Worm (Caenorhabditis elegans) whole organism, L1 larva: ENCODE measurements around the gene B0432.10.

ENCODE experiments used
- C04F5.9 ChIP-seq: sonication (generic microtip); optimal IDR thresholded peaks from 2 replicates; lab custom pipeline; 2016; ENCODE audit warnings: missing genetic modification characterization, missing compliant biosample characterization
- C16A3.4 ChIP-seq: fragments of 150-350 bp; optimal IDR thresholded peaks from 2 replicates; lab custom pipeline; 2014; ENCODE audit warnings: missing biosample characterization, missing genetic modification characterization
- C34B4.2 ChIP-seq: sonication (generic microtip); optimal IDR thresholded peaks from 2 replicates; lab custom pipeline; 2017; ENCODE audit warnings: mild to moderate bottlenecking, missing genetic modification characterization, missing compliant biosample characterization
- Y116A8C.19 ChIP-seq: sonication (generic microtip); optimal IDR thresholded peaks from 2 replicates; lab custom pipeline; 2016; ENCODE audit warnings: missing compliant biosample characterization, missing genetic modification characterization, borderline replicate concordance
- aha-1 ChIP-seq: fragments of 150-350 bp; optimal IDR thresholded peaks from 2 replicates; lab custom pipeline; 2014; ENCODE audit warnings: missing biosample characterization, missing genetic modification characterization
- aly-2 ChIP-seq: fragments of 150-350 bp; optimal IDR thresholded peaks from 2 replicates; lab custom pipeline; 2014; ENCODE audit warnings: missing biosample characterization, missing genetic modification characterization
- ceh-63 ChIP-seq: fragments of 200-800 bp; sonication (Bioruptor generic); optimal IDR thresholded peaks from 2 replicates; lab custom pipeline; 2018; ENCODE audit warnings: mild to moderate bottlenecking, missing genetic modification characterization, missing compliant biosample characterization
- ceh-8 ChIP-seq: fragments of 200-800 bp; sonication (Bioruptor generic); optimal IDR thresholded peaks from 2 replicates; lab custom pipeline; 2018; ENCODE audit warnings: mild to moderate bottlenecking, missing genetic modification characterization, moderate library complexity, missing compliant biosample characterization
- ceh-82 ChIP-seq, 3 experiments: fragments of 150-350 bp in 1 of 3; sonication (generic microtip) in 2 of 3; optimal IDR thresholded peaks; 2 replicates each; lab custom pipeline; 2014 to 2017; ENCODE audit warnings: missing biosample characterization in 3 of 3, missing genetic modification characterization in 3 of 3
- ces-1 ChIP-seq: fragments of 150-350 bp; optimal IDR thresholded peaks from 2 replicates; lab custom pipeline; 2014; ENCODE audit warnings: missing biosample characterization, missing genetic modification reagents, missing genetic modification characterization
- dsc-1 ChIP-seq: sonication (generic microtip); optimal IDR thresholded peaks from 2 replicates; lab custom pipeline; 2016; ENCODE audit warnings: mild to moderate bottlenecking, missing genetic modification characterization, missing compliant biosample characterization
- efl-1 ChIP-seq, 4 experiments: fragments of 150-350 bp; optimal IDR thresholded peaks in 3 of 4; peaks in 1 of 4; 1 replicate in 1 of 4; 2 replicates in 3 of 4; lab custom pipeline; 2014; ENCODE audit warnings: missing biosample characterization in 2 of 4, missing genetic modification characterization in 2 of 4, missing genetic modification reagents in 2 of 4
- efl-3 ChIP-seq: fragments of 200-800 bp; sonication (Bioruptor generic); optimal IDR thresholded peaks from 2 replicates; lab custom pipeline; 2018; ENCODE audit warnings: mild to moderate bottlenecking, missing genetic modification characterization, missing compliant biosample characterization
- egl-27 ChIP-seq, 2 experiments: fragments of 150-350 bp in 1 of 2; sonication (generic microtip); optimal IDR thresholded peaks; 3 replicates each; lab custom pipeline; 2017 to 2018; ENCODE audit warnings: missing biosample characterization in 2 of 2, missing genetic modification characterization in 2 of 2, missing genetic modification reagents in 2 of 2
- elt-2 ChIP-seq: sonication (generic microtip); optimal IDR thresholded peaks from 2 replicates; lab custom pipeline; 2016; ENCODE audit warnings: missing genetic modification characterization, mild to moderate bottlenecking, inconsistent platforms, missing compliant biosample characterization, missing genetic modification reagents
- elt-3 ChIP-seq, 6 experiments: fragments of 150-350 bp in 1 of 6; sonication (generic microtip); optimal IDR thresholded peaks; 2 replicates each; lab custom pipeline; 2017 to 2018; ENCODE audit warnings: missing biosample characterization in 6 of 6, missing genetic modification characterization in 6 of 6, inconsistent platforms in 1 of 6
- ets-5 ChIP-seq: fragments of 200-800 bp; sonication (Bioruptor generic); IDR thresholded peaks from 2 replicates; pipeline ENCODE4 v1.3.6; 2022; ENCODE audit warnings: missing genetic modification characterization, missing compliant biosample characterization
- fos-1 ChIP-seq: fragments of 150-350 bp; optimal IDR thresholded peaks from 2 replicates; lab custom pipeline; 2014; ENCODE audit warnings: missing biosample characterization, missing genetic modification characterization
- hpl-2 ChIP-seq: fragments of 150-350 bp; optimal IDR thresholded peaks from 2 replicates; lab custom pipeline; 2014; ENCODE audit warnings: missing biosample characterization, missing genetic modification reagents, missing genetic modification characterization
- irx-1 ChIP-seq: sonication (generic microtip); optimal IDR thresholded peaks from 2 replicates; lab custom pipeline; 2016; ENCODE audit warnings: missing genetic modification characterization, missing compliant biosample characterization
- jun-1 ChIP-seq: fragments of 150-350 bp; optimal IDR thresholded peaks from 2 replicates; lab custom pipeline; 2014; ENCODE audit warnings: missing biosample characterization, missing genetic modification reagents, missing genetic modification characterization
- lin-13 ChIP-seq: fragments of 150-350 bp; optimal IDR thresholded peaks from 2 replicates; lab custom pipeline; 2014; ENCODE audit warnings: missing biosample characterization, missing genetic modification reagents, missing genetic modification characterization
- lin-35 ChIP-seq, 2 experiments: fragments of 150-350 bp; optimal IDR thresholded peaks; 2 replicates each; lab custom pipeline; 2014; ENCODE audit warnings: missing biosample characterization in 2 of 2, missing genetic modification characterization in 2 of 2, missing genetic modification reagents in 2 of 2
- lsy-2 ChIP-seq, 2 experiments: fragments of 150-350 bp; optimal IDR thresholded peaks; 2 replicates each; lab custom pipeline; 2014; ENCODE audit warnings: missing biosample characterization in 2 of 2, missing genetic modification characterization in 2 of 2
- mab-9 ChIP-seq: fragments of 200-800 bp; sonication (Bioruptor generic); IDR thresholded peaks from 2 replicates; pipeline ENCODE4 v1.3.6; 2022; ENCODE audit warnings: missing genetic modification reagents, missing genetic modification characterization, missing compliant biosample characterization
- mdl-1 ChIP-seq, 2 experiments: fragments of 150-350 bp; optimal IDR thresholded peaks; 2 replicates each; lab custom pipeline; 2014 to 2017; ENCODE audit warnings: missing biosample characterization in 2 of 2, missing genetic modification characterization in 2 of 2, inconsistent platforms in 1 of 2
- nhr-28 ChIP-seq: fragments of 150-350 bp; optimal IDR thresholded peaks from 2 replicates; lab custom pipeline; 2014; ENCODE audit warnings: missing biosample characterization, missing genetic modification characterization
- nhr-47 ChIP-seq: sonication (generic microtip); optimal IDR thresholded peaks from 2 replicates; lab custom pipeline; 2016; ENCODE audit warnings: mild to moderate bottlenecking, missing genetic modification characterization, moderate library complexity, missing compliant biosample characterization
- nhr-71 ChIP-seq: sonication (generic microtip); optimal IDR thresholded peaks from 2 replicates; lab custom pipeline; 2016; ENCODE audit warnings: mild to moderate bottlenecking, missing genetic modification characterization, moderate library complexity, missing compliant biosample characterization
- nhr-84 ChIP-seq: sonication (generic microtip); optimal IDR thresholded peaks from 2 replicates; lab custom pipeline; 2017; ENCODE audit warnings: missing biosample characterization, missing genetic modification characterization
- nhr-85 ChIP-seq: sonication (generic microtip); peaks from one replicate; lab custom pipeline; 2016; ENCODE audit warnings: missing genetic modification characterization, inconsistent platforms, missing compliant biosample characterization
- nhr-90 ChIP-seq: sonication (generic microtip); optimal IDR thresholded peaks from 2 replicates; lab custom pipeline; 2016; ENCODE audit warnings: mild to moderate bottlenecking, missing genetic modification characterization, missing compliant biosample characterization; ENCODE audit not compliant: poor library complexity
- pax-3 ChIP-seq: fragments of 200-800 bp; sonication (Bioruptor generic); optimal IDR thresholded peaks from 2 replicates; lab custom pipeline; 2018; ENCODE audit warnings: mild to moderate bottlenecking, missing genetic modification characterization, moderate library complexity, missing compliant biosample characterization
- pqm-1 ChIP-seq: sonication (generic microtip); optimal IDR thresholded peaks from 3 replicates; lab custom pipeline; 2017; ENCODE audit warnings: missing biosample characterization, missing genetic modification characterization
- rnt-1 ChIP-seq: sonication (generic microtip); optimal IDR thresholded peaks from 2 replicates; lab custom pipeline; 2016; ENCODE audit warnings: mild to moderate bottlenecking, missing genetic modification characterization, moderate library complexity, missing compliant biosample characterization
- skn-1 ChIP-seq: fragments of 150-350 bp; optimal IDR thresholded peaks from 2 replicates; lab custom pipeline; 2014; ENCODE audit warnings: missing biosample characterization, missing genetic modification characterization
- snu-23 ChIP-seq: sonication (generic microtip); optimal IDR thresholded peaks from 2 replicates; lab custom pipeline; 2016; ENCODE audit warnings: missing genetic modification characterization, missing compliant biosample characterization
- sox-4 ChIP-seq: sonication (generic microtip); optimal IDR thresholded peaks from 2 replicates; lab custom pipeline; 2016; ENCODE audit warnings: missing genetic modification characterization, missing compliant biosample characterization
- unc-130 ChIP-seq: fragments of 150-350 bp; optimal IDR thresholded peaks from 2 replicates; lab custom pipeline; 2017; ENCODE audit warnings: missing biosample characterization, missing genetic modification characterization, inconsistent platforms
- unc-30 ChIP-seq: sonication (generic microtip); optimal IDR thresholded peaks from 2 replicates; lab custom pipeline; 2017; ENCODE audit warnings: missing biosample characterization, missing genetic modification characterization
- unc-98 ChIP-seq: fragments of 200-800 bp; sonication (Bioruptor generic); IDR thresholded peaks from 2 replicates; pipeline ENCODE4 v1.3.6; 2022; ENCODE audit warnings: missing genetic modification characterization, missing compliant biosample characterization
- xbp-1 ChIP-seq: sonication (generic microtip); optimal IDR thresholded peaks from 2 replicates; lab custom pipeline; 2016; ENCODE audit warnings: missing genetic modification characterization, missing compliant biosample characterization
- zag-1 ChIP-seq: fragments of 150-350 bp; optimal IDR thresholded peaks from 2 replicates; lab custom pipeline; 2014; ENCODE audit warnings: missing biosample characterization, missing genetic modification characterization

B0432.10 gene

DNA sequence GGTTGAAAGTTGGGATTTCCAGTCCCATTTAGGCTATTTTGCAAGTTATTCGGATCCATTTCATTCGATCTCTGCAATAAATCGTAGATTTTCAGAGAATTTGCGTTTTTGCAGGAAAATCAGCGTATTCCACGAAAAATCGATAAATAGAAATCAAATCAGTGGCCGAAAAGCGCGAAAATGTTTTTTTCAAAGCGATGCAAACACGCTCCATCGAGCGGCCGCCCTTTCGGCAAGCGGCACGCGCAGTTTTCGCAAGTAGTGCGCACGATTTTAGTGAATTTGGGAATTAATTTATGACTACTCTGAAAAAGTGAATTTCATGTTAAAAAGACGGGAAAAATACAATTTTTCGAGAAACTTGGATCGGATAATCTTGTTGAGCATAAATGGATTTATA, 31.0 kb downstream of the B0432.10 start (continued):
- TF ChIP-seq elt-2 (tag; lab: Kevin White, UChicago) (peak; percentile 79), fos-1 (tag; lab: Kevin White, UChicago) (peak; percentile 92), aha-1 (peak; percentile 50), nhr-28 (tag; lab: Kevin White, UChicago) (no peak), rnt-1 (tag; lab: Kevin White, UChicago) (peak; percentile 98), unc-30 (tag; lab: Kevin White, UChicago) (no peak), aly-2 (peak; percentile 69), nhr-85 (peak; percentile 97), efl-3 (GFP tag; lab: Kevin White, UChicago) (peak; percentile 79), elt-3 (tag; optimal IDR thresholded peaks at IDR 0.05; lab: Kevin White, UChicago) (peak in 5 of 6 experiments; percentile 39 to 94 (median 62)), ceh-82 (tag; optimal IDR thresholded peaks at IDR 0.05; lab: Kevin White, UChicago) (peak; percentile 95 to 98 (median 96)), irx-1 (tag; lab: Kevin White, UChicago) (peak; percentile 94), efl-1 (optimal IDR thresholded peaks at IDR 0.05; lab: Kevin White, UChicago) (peak; percentile 95 to 97), efl-1 (GFP tag; optimal IDR thresholded peaks at IDR 0.05 in 1 of 2; lab: Kevin White, UChicago) (peak; percentile 88 to 99), jun-1 (tag; lab: Kevin White, UChicago) (peak; percentile 90), ceh-8 (GFP tag; lab: Kevin White, UChicago) (peak; percentile 94)

DNA sequence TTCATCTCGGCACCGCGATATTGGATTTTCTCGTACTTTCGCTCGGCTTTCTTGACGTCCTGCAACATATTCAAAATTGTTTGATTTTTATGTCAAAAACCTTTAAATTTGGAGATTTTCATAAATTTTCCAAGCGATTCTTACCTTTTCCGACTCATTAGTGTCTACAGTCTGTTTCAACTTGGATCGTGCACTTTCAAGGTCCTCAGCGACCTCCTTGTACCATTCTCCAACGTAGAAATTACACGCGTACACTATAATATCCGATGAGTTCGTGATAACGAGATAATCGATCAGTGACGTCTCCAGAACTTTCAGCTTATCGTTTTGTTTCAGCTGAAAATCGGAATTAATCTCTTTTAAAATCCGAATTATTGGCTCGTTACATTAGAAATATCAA, 38.3 kb downstream of the B0432.10 start:
- no peak for TF ChIP-seq hpl-2 (GFP tag; lab: Kevin White, UChicago)
- TF ChIP-seq lin-13, result no peak
- TF ChIP-seq unc-30 (tag; lab: Kevin White, UChicago), result no peak
- no peak for TF ChIP-seq nhr-47 (tag; lab: Kevin White, UChicago)
- no peak for TF ChIP-seq nhr-71 (tag; lab: Kevin White, UChicago)
- no peak for TF ChIP-seq xbp-1 (tag; lab: Kevin White, UChicago)
- no peak for TF ChIP-seq mab-9 (GFP tag; lab: Robert Waterston, UW)
- no peak for TF ChIP-seq dsc-1 (tag; lab: Kevin White, UChicago)

DNA sequence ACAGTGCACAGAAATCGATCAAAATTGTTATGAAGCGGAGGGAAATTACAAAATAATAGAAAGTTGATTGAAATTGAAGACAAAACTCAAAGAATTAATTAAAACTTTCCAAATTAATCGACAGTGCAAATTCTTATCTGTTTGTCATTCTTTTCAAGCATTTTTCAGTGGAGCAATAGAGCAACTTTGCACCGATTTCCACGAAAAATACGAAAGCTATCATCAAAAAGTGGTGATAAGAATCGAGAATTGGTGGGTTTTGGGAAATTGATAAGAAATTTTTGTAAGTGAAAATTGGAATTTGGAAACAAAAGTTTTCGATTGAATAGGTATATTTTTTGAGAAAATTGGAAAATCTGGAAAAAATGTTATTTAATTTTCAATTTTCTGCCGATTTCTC, 46.0 kb downstream of the B0432.10 start:
- TF ChIP-seq efl-3 (GFP tag; lab: Kevin White, UChicago), result no peak
- no peak for TF ChIP-seq nhr-90
- no peak for TF ChIP-seq jun-1 (tag; lab: Kevin White, UChicago)
- no peak for TF ChIP-seq C04F5.9 (tag; lab: Kevin White, UChicago)
- TF ChIP-seq skn-1, result no peak
- no peak for TF ChIP-seq snu-23 (GFP tag; lab: Kevin White, UChicago)
- TF ChIP-seq lin-35 (GFP tag; optimal IDR thresholded peaks at IDR 0.05; lab: Kevin White, UChicago), result peak in 1 of 2 experiments; percentile 27
- peak; percentile 99 for TF ChIP-seq pqm-1
- no peak for TF ChIP-seq xbp-1 (tag; lab: Kevin White, UChicago)
- peak in 1 of 2 experiments; percentile 7 for TF ChIP-seq efl-1 (optimal IDR thresholded peaks at IDR 0.05; lab: Kevin White, UChicago)
- TF ChIP-seq efl-1 (GFP tag; optimal IDR thresholded peaks at IDR 0.05 in 1 of 2; lab: Kevin White, UChicago), result peak in 1 of 2 experiments; percentile 88
- TF ChIP-seq ceh-63 (GFP tag; lab: Kevin White, UChicago), result no peak
- no peak for TF ChIP-seq sox-4 (tag; lab: Kevin White, UChicago)
- TF ChIP-seq ets-5 (GFP tag; lab: Robert Waterston, UW), result no peak
- TF ChIP-seq aly-2, result no peak
- TF ChIP-seq ceh-8 (GFP tag; lab: Kevin White, UChicago), result no peak
- TF ChIP-seq zag-1 (tag; lab: Kevin White, UChicago), result no peak
- no peak for TF ChIP-seq lin-13
- TF ChIP-seq nhr-71 (tag; lab: Kevin White, UChicago), result no peak
- TF ChIP-seq elt-2 (tag; lab: Kevin White, UChicago), result peak; percentile 71

DNA sequence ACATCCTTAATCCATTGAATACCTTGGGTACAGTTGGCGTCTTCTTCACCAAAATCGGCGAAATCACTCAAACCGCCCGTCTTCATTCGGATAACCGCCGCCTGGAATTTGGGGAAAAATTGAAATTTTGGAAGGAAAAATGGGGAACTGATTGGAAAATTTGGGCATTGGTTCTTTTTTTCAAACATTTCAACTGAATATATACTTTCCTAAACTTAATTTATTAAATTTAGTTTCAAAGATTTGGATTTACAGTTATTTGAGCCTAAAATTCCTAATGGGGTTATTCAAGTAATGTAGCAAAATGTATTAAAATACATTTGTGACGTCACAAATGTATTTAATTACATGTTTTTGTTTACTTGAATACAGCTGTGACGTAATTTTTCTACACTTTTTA, 48.4 kb downstream of the B0432.10 start, which contains the start of gene laat-1:
Gene laat-1, minus strand, starts transcription at position 101 of the 400 bp plus-strand sequence.
- TF ChIP-seq lsy-2 (tag; optimal IDR thresholded peaks at IDR 0.05; lab: Kevin White, UChicago) (no peak), C34B4.2 (tag; lab: Kevin White, UChicago) (no peak), unc-130 (no peak), egl-27 (tag; optimal IDR thresholded peaks at IDR 0.05; lab: Kevin White, UChicago) (no peak), unc-98 (GFP tag; lab: Robert Waterston, UW) (no peak), ceh-63 (GFP tag; lab: Kevin White, UChicago) (no peak), Y116A8C.19 (tag; lab: Kevin White, UChicago) (no peak), aha-1 (no peak), rnt-1 (tag; lab: Kevin White, UChicago) (no peak), C16A3.4 (no peak), pqm-1 (no peak), mdl-1 (tag; optimal IDR thresholded peaks at IDR 0.05; lab: Kevin White, UChicago) (no peak), skn-1 (no peak), aly-2 (no peak), elt-2 (tag; lab: Kevin White, UChicago) (no peak), nhr-84 (tag; lab: Kevin White, UChicago) (no peak), nhr-90 (no peak), pax-3 (tag; lab: Kevin White, UChicago) (no peak), lin-13 (no peak), ces-1 (GFP tag; lab: Kevin White, UChicago) (no peak)
